Worm (Caenorhabditis elegans) whole organism, L3 larva: ENCODE measurements around the gene fipr-6.

Source experiments
- elt-2 ChIP-seq: sonication (generic microtip); optimal IDR thresholded peaks from 2 replicates; lab custom pipeline; 2016; ENCODE audit warnings: missing genetic modification reagents, mild to moderate bottlenecking, missing genetic modification characterization, missing compliant biosample characterization
- hmg-11 ChIP-seq: sonication (generic microtip); optimal IDR thresholded peaks from 2 replicates; lab custom pipeline; 2016; ENCODE audit warnings: missing genetic modification characterization, missing compliant biosample characterization
- mdl-1 ChIP-seq: fragments of 150-350 bp; optimal IDR thresholded peaks from 2 replicates; lab custom pipeline; 2014; ENCODE audit warnings: missing biosample characterization, missing genetic modification characterization
- nhr-77 ChIP-seq: fragments of 150-350 bp; optimal IDR thresholded peaks from 2 replicates; lab custom pipeline; 2014; ENCODE audit warnings: missing biosample characterization, missing genetic modification characterization
- ztf-4 ChIP-seq: fragments of 150-350 bp; optimal IDR thresholded peaks from 2 replicates; lab custom pipeline; 2014; ENCODE audit warnings: missing biosample characterization, missing genetic modification characterization

- TF ChIP-seq ztf-4 (tag; lab: Kevin White, UChicago) = no peak
- TF ChIP-seq hmg-11 = no peak
- no peak for TF ChIP-seq nhr-77 (tag; lab: Kevin White, UChicago)
- TF ChIP-seq elt-2 (tag; lab: Kevin White, UChicago) = no peak
- no peak for TF ChIP-seq mdl-1 (tag; lab: Kevin White, UChicago)
These were observed 21.6 kb downstream of the fipr-6 start for ce11 chrV:10252682-10253081.
